Worm (Caenorhabditis elegans): ENCODE measurements around the gene K05F1.10.

K05F1.10 gene

DNA sequence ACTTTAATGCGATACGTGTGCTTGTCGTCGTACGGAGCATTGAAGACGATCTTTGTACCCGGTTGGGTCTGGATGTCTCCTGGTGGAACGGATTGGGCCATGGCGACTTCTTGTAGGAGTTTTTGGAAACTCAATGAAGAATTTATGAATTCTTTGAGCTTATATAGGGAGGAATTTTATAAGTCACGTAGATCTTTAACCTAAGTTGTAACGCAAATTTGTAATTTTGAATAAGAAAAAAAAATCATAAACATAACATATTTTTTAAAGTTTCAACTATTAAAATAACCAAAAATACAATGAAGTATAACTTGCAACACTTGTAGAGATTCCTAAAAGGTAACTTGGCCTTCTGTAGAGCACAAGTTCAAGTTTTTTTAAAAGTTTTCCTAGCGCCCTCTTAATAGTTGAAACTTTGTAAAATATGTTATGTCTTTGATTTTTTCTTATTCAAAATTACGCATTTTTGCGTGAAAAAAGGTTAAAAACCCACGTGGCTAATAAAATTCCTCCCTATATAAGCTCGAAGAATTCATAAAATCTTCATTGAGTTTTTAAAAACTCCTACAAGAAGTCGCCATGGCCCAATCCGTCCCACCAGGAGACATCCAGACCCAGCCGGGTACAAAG is 7.8 kb downstream of the K05F1.10 start, which contains the start of the genes msp-63 and msp-142:
Gene msp-63, minus strand, starts transcription at position 101 of the 630 bp plus-strand sequence.
Gene msp-142, plus strand, starts transcription at position 580 of the 630 bp plus-strand sequence.
- no peak for TF ChIP-seq dao-5 (tag; optimal IDR thresholded peaks at IDR 0.05)
- no peak for TF ChIP-seq him-1 (tag; optimal IDR thresholded peaks at IDR 0.05)
- no peak for TF ChIP-seq W03F9.2 (tag; optimal IDR thresholded peaks at IDR 0.05)

DNA sequence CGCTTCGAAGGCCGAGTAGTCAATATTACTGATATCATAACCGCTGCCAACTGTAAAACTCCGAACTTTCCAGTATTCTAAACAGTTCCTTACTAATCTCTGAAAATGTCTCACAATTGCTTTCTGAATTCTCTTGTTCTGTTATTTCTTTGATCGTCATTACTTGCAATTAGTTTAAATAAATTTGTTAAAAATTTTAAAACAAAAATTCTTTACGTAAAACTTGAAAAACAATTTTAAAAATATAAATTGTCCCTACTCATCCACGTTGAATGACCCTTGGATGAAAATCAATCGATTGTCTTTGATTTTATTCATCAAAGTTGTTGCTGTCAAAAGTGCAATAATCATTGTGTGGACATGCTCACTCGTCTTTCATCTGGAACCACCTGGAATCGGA is 11.1 kb downstream of the K05F1.10 start, which contains the start of gene acdh-8:
Gene acdh-8, plus strand, starts transcription at position 301 of the 400 bp plus-strand sequence.
- TF ChIP-seq him-1 (tag; optimal IDR thresholded peaks at IDR 0.05) (no peak), W03F9.2 (tag; optimal IDR thresholded peaks at IDR 0.05) (no peak), dao-5 (tag; optimal IDR thresholded peaks at IDR 0.05) (no peak)

- TF ChIP-seq W03F9.2 (tag; optimal IDR thresholded peaks at IDR 0.05) (no peak), him-1 (tag; optimal IDR thresholded peaks at IDR 0.05) (no peak), dao-5 (tag; optimal IDR thresholded peaks at IDR 0.05) (no peak)
Measured at ce11 chrII:5792490-5792889, 12.8 kb downstream of the K05F1.10 start, which contains the start of gene K05F1.14. K05F1.14 (minus strand) TSS chrII:5792590.

DNA sequence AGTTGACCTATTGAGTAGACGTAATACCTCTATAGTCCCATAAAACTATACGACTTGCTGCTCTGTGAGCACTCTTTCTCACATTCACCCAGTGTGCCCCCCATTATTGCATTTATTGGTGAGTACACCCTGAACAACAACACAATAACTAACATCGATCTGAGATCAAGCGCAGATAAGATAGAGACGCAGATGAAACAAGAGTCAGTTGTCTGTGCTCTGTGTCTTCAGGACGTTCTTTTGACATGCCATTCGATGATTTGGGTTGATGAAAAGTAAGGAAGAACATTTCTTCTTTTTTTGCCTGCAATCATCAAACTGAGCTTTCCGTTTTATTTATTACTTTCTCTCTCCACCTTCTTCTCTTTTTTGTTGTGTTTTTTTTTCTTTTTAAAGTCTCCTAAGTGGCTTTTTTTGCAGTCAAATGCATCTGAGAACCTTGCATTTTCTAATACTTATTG is 14.9 kb downstream of the K05F1.10 start, which contains the start of gene lect-2:
Gene lect-2, plus strand, starts transcription at position 411 of the 461 bp plus-strand sequence.
- TF ChIP-seq W03F9.2 (tag; optimal IDR thresholded peaks at IDR 0.05) (no peak), him-1 (tag; optimal IDR thresholded peaks at IDR 0.05) (no peak), dao-5 (tag; optimal IDR thresholded peaks at IDR 0.05) (no peak)

ce11 chrII:5788815-5789214 is 16.5 kb downstream of the K05F1.10 start, which contains the start of gene K05F1.13:
K05F1.13 (plus strand) TSS chrII:5789115.
- no peak for TF ChIP-seq dao-5 (tag; optimal IDR thresholded peaks at IDR 0.05)
- TF ChIP-seq W03F9.2 (tag; optimal IDR thresholded peaks at IDR 0.05), result no peak
- no peak for TF ChIP-seq him-1 (tag; optimal IDR thresholded peaks at IDR 0.05)

- no peak for TF ChIP-seq W03F9.2 (tag; optimal IDR thresholded peaks at IDR 0.05)
- no peak for TF ChIP-seq him-1 (tag; optimal IDR thresholded peaks at IDR 0.05)
- no peak for TF ChIP-seq dao-5 (tag; optimal IDR thresholded peaks at IDR 0.05)
Measured at ce11 chrII:5785504-5785903, 19.8 kb downstream of the K05F1.10 start.

- TF ChIP-seq him-1 (tag; optimal IDR thresholded peaks at IDR 0.05) (peak; percentile 34), W03F9.2 (tag; optimal IDR thresholded peaks at IDR 0.05) (peak; percentile 67), dao-5 (tag; optimal IDR thresholded peaks at IDR 0.05) (peak; percentile 47)
Measured at ce11 chrII:5781935-5782921, 23.0 kb downstream of the K05F1.10 start, which contains the start of gene K05F1.6. K05F1.6 (plus strand) TSS chrII:5782520.

DNA sequence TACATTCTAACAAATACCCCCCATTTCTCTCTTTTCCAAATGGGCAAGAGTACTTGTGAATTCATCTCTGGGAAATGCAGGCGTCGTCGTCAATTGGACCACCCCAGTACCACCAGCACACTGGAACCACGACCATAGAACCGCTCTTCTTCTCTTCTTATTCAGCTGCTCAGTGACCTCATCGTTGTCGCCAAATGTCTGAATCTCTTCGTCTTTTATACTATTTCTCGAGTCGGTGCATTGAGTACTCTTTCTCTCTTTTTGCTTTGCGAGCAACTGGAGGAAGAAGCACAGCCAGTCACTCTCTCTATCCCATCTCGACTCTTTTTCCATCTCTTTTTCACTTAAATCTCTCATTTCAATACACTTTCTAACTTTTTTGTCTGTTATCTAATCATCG is 25.4 kb downstream of the K05F1.10 start:
- peak; percentile 75 for TF ChIP-seq him-1 (tag; optimal IDR thresholded peaks at IDR 0.05)
- TF ChIP-seq dao-5 (tag; optimal IDR thresholded peaks at IDR 0.05), result no peak
- no peak for TF ChIP-seq W03F9.2 (tag; optimal IDR thresholded peaks at IDR 0.05)

ce11 chrII:5777372-5777771 is 27.9 kb downstream of the K05F1.10 start:
- TF ChIP-seq W03F9.2 (tag; optimal IDR thresholded peaks at IDR 0.05) (no peak), dao-5 (tag; optimal IDR thresholded peaks at IDR 0.05) (no peak)

DNA sequence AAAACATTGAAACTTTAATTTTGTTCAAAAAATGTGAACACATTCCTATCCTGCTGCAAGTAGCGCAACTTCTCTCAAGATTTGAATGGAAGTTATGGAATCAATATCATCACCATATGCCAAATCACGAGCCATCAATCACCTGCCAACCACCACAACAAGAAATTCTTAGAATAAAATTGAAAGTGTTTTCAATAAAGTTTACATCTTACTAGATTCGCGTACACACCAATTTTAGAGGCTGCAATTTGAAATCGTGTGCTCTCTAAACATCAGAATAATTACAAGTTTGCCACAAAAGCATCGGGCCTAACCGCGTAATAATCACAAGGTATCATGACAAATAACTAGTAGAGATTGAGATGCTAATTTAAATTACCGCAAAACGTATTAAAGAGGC is 30.4 kb downstream of the K05F1.10 start:
- TF ChIP-seq him-1 (tag; optimal IDR thresholded peaks at IDR 0.05), result no peak
- no peak for TF ChIP-seq dao-5 (tag; optimal IDR thresholded peaks at IDR 0.05)
- no peak for TF ChIP-seq W03F9.2 (tag; optimal IDR thresholded peaks at IDR 0.05)

DNA sequence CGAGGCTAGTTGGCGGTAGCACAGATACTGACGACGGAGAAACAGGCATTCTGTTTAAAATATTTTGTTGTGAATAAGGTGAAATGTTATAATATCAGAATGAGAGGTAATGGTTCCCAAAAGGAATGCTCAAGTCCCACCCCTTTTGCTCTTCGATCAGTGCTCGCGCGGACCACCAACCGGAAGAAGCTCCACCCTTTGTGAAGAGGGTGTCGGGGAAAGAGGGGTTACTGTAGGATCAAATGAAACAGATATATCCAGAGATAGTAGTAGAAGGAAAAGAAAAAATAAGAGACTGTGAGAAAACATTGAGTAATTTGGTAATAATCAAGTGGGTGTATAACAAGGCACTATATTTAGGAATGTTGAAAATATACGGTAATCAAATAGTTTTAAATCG is 31.2 kb downstream of the K05F1.10 start, which contains the start of the genes dmd-5 and F10C1.1:
Gene dmd-5, minus strand, starts transcription at position 101 of the 400 bp plus-strand sequence.
Gene F10C1.1, plus strand, starts transcription at position 110 of the 400 bp plus-strand sequence.
- TF ChIP-seq dao-5 (tag; optimal IDR thresholded peaks at IDR 0.05) (no peak), W03F9.2 (tag; optimal IDR thresholded peaks at IDR 0.05) (no peak), him-1 (tag; optimal IDR thresholded peaks at IDR 0.05) (no peak)

DNA sequence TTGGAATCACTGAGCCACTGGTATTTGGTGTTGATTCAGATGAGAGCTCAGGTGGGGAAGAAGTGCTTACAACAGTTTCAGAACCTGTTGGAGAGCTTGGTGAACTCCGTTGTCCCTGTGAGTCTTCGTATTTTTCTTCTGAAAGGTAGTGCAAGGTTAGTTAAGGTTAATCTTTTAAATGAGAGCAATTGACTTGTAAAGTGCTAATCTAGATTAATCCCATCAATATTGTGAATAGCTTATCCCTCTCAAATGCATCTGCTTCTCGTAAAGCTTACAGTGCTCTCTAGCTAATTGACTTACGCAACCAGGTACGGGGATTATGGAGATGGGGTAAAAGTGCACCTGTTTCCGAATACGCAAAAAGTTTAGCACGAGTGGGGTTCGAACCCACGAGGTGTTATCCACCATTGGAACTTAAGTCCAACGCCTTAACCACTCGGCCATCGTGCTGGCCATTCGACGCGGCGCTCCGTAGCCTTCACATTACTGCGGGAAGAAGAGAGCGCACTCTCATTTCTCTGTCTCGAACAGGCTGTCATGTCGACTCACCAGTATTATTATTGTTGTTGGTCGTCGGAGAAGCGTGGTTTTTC is 32.6 kb downstream of the K05F1.10 start:
- TF ChIP-seq him-1 (tag; optimal IDR thresholded peaks at IDR 0.05) (peak; percentile 28), dao-5 (tag; optimal IDR thresholded peaks at IDR 0.05) (no peak)

ce11 chrII:5768274-5768820 is 36.9 kb downstream of the K05F1.10 start:
- TF ChIP-seq him-1 (tag; optimal IDR thresholded peaks at IDR 0.05) (no peak), dao-5 (tag; optimal IDR thresholded peaks at IDR 0.05) (no peak), W03F9.2 (tag; optimal IDR thresholded peaks at IDR 0.05) (no peak)
